In genomic region chrX:15492759-15493158, ce11 we compare ENCODE assay signal across 3 worm cellular contexts.
TF ChIP-seq lines count a peak whose summit lies in the region.

No protein-coding gene starts in this region.

TF ChIP-seq in whole organism, L1 larva, 84 proteins besides CTCF, POLR2A, EP300 and RAD21 (continued from another document and continues in another):
- peak; percentile 75 for TF ChIP-seq nhr-47 (tag; optimal IDR thresholded peaks at IDR 0.05; lab: Kevin White, UChicago)
- peak; percentile 26 for TF ChIP-seq lir-3 (tag; optimal IDR thresholded peaks at IDR 0.05; lab: Kevin White, UChicago; ENCODE audit: poor library complexity)
- no peak for TF ChIP-seq pqm-1 (tag; optimal IDR thresholded peaks at IDR 0.05; lab: Kevin White, UChicago)
- TF ChIP-seq grh-1 (GFP tag; IDR thresholded peaks at IDR 0.05; lab: Robert Waterston, UW) = peak; percentile 50
- TF ChIP-seq egl-27 (tag; optimal IDR thresholded peaks at IDR 0.05; lab: Kevin White, UChicago) = no peak
- TF ChIP-seq dpl-1 (GFP tag; optimal IDR thresholded peaks at IDR 0.05; lab: Kevin White, UChicago) = peak; percentile 35 to 66 (median 64)
- peak; percentile 56 for TF ChIP-seq egl-13 (tag; optimal IDR thresholded peaks at IDR 0.05; lab: Kevin White, UChicago)
- no peak for TF ChIP-seq hpl-2 (GFP tag; optimal IDR thresholded peaks at IDR 0.05; lab: Kevin White, UChicago)
- TF ChIP-seq lin-35 (GFP tag; optimal IDR thresholded peaks at IDR 0.05; lab: Kevin White, UChicago) = peak; percentile 49 to 78
- TF ChIP-seq C16A3.4 (tag; optimal IDR thresholded peaks at IDR 0.05; lab: Kevin White, UChicago) = peak; percentile 52
- no peak for TF ChIP-seq ceh-63 (GFP tag; optimal IDR thresholded peaks at IDR 0.05; lab: Kevin White, UChicago)
- TF ChIP-seq pag-3 (tag; optimal IDR thresholded peaks at IDR 0.05; lab: Kevin White, UChicago; ENCODE audit: borderline replicate concordance, insufficient read depth) = no peak
- TF ChIP-seq mab-9 (GFP tag; IDR thresholded peaks at IDR 0.05; lab: Robert Waterston, UW) = no peak
- TF ChIP-seq alr-1 (tag; optimal IDR thresholded peaks at IDR 0.05; lab: Kevin White, UChicago; ENCODE audit: borderline replicate concordance) = no peak
- peak; percentile 74 for TF ChIP-seq tbx-2 (tag; optimal IDR thresholded peaks at IDR 0.05; lab: Kevin White, UChicago)
- no peak for TF ChIP-seq sox-4 (tag; optimal IDR thresholded peaks at IDR 0.05; lab: Kevin White, UChicago)
- TF ChIP-seq nhr-20 (tag; optimal IDR thresholded peaks at IDR 0.05; lab: Kevin White, UChicago) = peak; percentile 76
- TF ChIP-seq lin-14 (GFP tag; optimal IDR thresholded peaks at IDR 0.05; lab: Kevin White, UChicago) = peak; percentile 92
- peak; percentile 26 for TF ChIP-seq pax-3 (tag; optimal IDR thresholded peaks at IDR 0.05; lab: Kevin White, UChicago)
- TF ChIP-seq jun-1 (tag; optimal IDR thresholded peaks at IDR 0.05; lab: Kevin White, UChicago) = peak; percentile 57
- peak; percentile 41 for TF ChIP-seq F16B12.6 (tag; optimal IDR thresholded peaks at IDR 0.05; lab: Kevin White, UChicago)
- no peak for TF ChIP-seq lin-13 (GFP tag; optimal IDR thresholded peaks at IDR 0.05; lab: Kevin White, UChicago)
- TF ChIP-seq lin-39 (tag; optimal IDR thresholded peaks at IDR 0.05; lab: Kevin White, UChicago) = peak; percentile 46
- no peak for TF ChIP-seq mef-2 (tag; optimal IDR thresholded peaks at IDR 0.05; lab: Kevin White, UChicago)
- TF ChIP-seq efl-1 (optimal IDR thresholded peaks at IDR 0.05; lab: Kevin White, UChicago) = peak; percentile 59 to 65
- TF ChIP-seq efl-1 (GFP tag; optimal IDR thresholded peaks at IDR 0.05 in 1 of 2; lab: Kevin White, UChicago) = peak; percentile 44 to 90
- TF ChIP-seq nhr-28 (tag; optimal IDR thresholded peaks at IDR 0.05; lab: Kevin White, UChicago) = no peak
- no peak for TF ChIP-seq unc-130 (tag; optimal IDR thresholded peaks at IDR 0.05; lab: Kevin White, UChicago)
- no peak for TF ChIP-seq unc-30 (tag; optimal IDR thresholded peaks at IDR 0.05; lab: Kevin White, UChicago)
- peak; percentile 81 for TF ChIP-seq snu-23 (GFP tag; optimal IDR thresholded peaks at IDR 0.05; lab: Kevin White, UChicago)
- TF ChIP-seq unc-98 (GFP tag; IDR thresholded peaks at IDR 0.05; lab: Robert Waterston, UW) = no peak
- TF ChIP-seq vab-15 (tag; optimal IDR thresholded peaks at IDR 0.05; lab: Kevin White, UChicago) = no peak
- TF ChIP-seq fkh-8 (tag; optimal IDR thresholded peaks at IDR 0.05; lab: Kevin White, UChicago) = peak; percentile 71
- TF ChIP-seq nhr-84 (tag; optimal IDR thresholded peaks at IDR 0.05; lab: Kevin White, UChicago) = no peak
- TF ChIP-seq efl-3 (GFP tag; optimal IDR thresholded peaks at IDR 0.05; lab: Kevin White, UChicago) = no peak
- peak; percentile 63 for TF ChIP-seq unc-86 (tag; optimal IDR thresholded peaks at IDR 0.05; lab: Kevin White, UChicago)
- no peak for TF ChIP-seq ama-1 (optimal IDR thresholded peaks at IDR 0.05; lab: Kevin White, UChicago)
- peak in 1 of 2 experiments; percentile 30 for TF ChIP-seq ztf-11 (tag; optimal IDR thresholded peaks at IDR 0.05; lab: Kevin White, UChicago)
- no peak for TF ChIP-seq nhr-76 (tag; optimal IDR thresholded peaks at IDR 0.05; lab: Kevin White, UChicago)
- TF ChIP-seq isw-1 (GFP tag; IDR thresholded peaks at IDR 0.05; lab: Robert Waterston, UW) = peak; percentile 25
- TF ChIP-seq aly-2 (tag; optimal IDR thresholded peaks at IDR 0.05; lab: Kevin White, UChicago) = no peak
- no peak for TF ChIP-seq ztf-4 (tag; optimal IDR thresholded peaks at IDR 0.05; lab: Kevin White, UChicago)
- TF ChIP-seq xbp-1 (tag; optimal IDR thresholded peaks at IDR 0.05; lab: Kevin White, UChicago) = peak; percentile 64
- no peak for TF ChIP-seq nhr-11 (tag; optimal IDR thresholded peaks at IDR 0.05; lab: Kevin White, UChicago)
- TF ChIP-seq ceh-90 (tag; optimal IDR thresholded peaks at IDR 0.05; lab: Kevin White, UChicago) = no peak

TF ChIP-seq in whole organism, L3 larva, 47 proteins besides CTCF, POLR2A, EP300 and RAD21 (continued from another document):
- no peak for TF ChIP-seq nhr-237 (tag; optimal IDR thresholded peaks at IDR 0.05; lab: Kevin White, UChicago)
- TF ChIP-seq ztf-11 (tag; optimal IDR thresholded peaks at IDR 0.05; lab: Kevin White, UChicago) = no peak
- no peak for TF ChIP-seq ztf-4 (tag; optimal IDR thresholded peaks at IDR 0.05; lab: Kevin White, UChicago)
- peak; percentile 29 for TF ChIP-seq nhr-23 (tag; optimal IDR thresholded peaks at IDR 0.05; lab: Kevin White, UChicago)
- peak; percentile 43 for TF ChIP-seq pqm-1 (tag; optimal IDR thresholded peaks at IDR 0.05; lab: Kevin White, UChicago)
- TF ChIP-seq jun-1 (tag; optimal IDR thresholded peaks at IDR 0.05; lab: Kevin White, UChicago) = peak; percentile 36
- peak; percentile 19 for TF ChIP-seq fkh-10 (GFP tag; optimal IDR thresholded peaks at IDR 0.05; lab: Kevin White, UChicago)
- no peak for TF ChIP-seq nhr-25 (tag; optimal IDR thresholded peaks at IDR 0.05; lab: Kevin White, UChicago)
- no peak for TF ChIP-seq eor-1 (tag; optimal IDR thresholded peaks at IDR 0.05; lab: Kevin White, UChicago)
- no peak for TF ChIP-seq mml-1 (tag; optimal IDR thresholded peaks at IDR 0.05; lab: Kevin White, UChicago)
- TF ChIP-seq lsy-12 (tag; optimal IDR thresholded peaks at IDR 0.05; lab: Kevin White, UChicago) = no peak
- TF ChIP-seq elt-1 (tag; optimal IDR thresholded peaks at IDR 0.05; lab: Kevin White, UChicago) = peak; percentile 3
- no peak for TF ChIP-seq nhr-28 (tag; optimal IDR thresholded peaks at IDR 0.05; lab: Kevin White, UChicago)
- TF ChIP-seq zag-1 (tag; optimal IDR thresholded peaks at IDR 0.05; lab: Kevin White, UChicago) = no peak
- TF ChIP-seq elt-3 (tag; optimal IDR thresholded peaks at IDR 0.05; lab: Kevin White, UChicago) = no peak
- no peak for TF ChIP-seq fkh-2 (tag; optimal IDR thresholded peaks at IDR 0.05; lab: Kevin White, UChicago)
- peak; percentile 83 for TF ChIP-seq lin-39 (tag; optimal IDR thresholded peaks at IDR 0.05; lab: Kevin White, UChicago)
- peak; percentile 63 for TF ChIP-seq nhr-43 (tag; optimal IDR thresholded peaks at IDR 0.05; lab: Kevin White, UChicago; ENCODE audit: poor library complexity, severe bottlenecking)
- TF ChIP-seq nhr-77 (tag; optimal IDR thresholded peaks at IDR 0.05; lab: Kevin White, UChicago) = peak; percentile 35
- peak; percentile 67 for TF ChIP-seq ama-1 (optimal IDR thresholded peaks at IDR 0.05; lab: Kevin White, UChicago)
- peak; percentile 68 for TF ChIP-seq tbx-2 (tag; optimal IDR thresholded peaks at IDR 0.05; lab: Kevin White, UChicago)
- TF ChIP-seq hmg-11 (tag; optimal IDR thresholded peaks at IDR 0.05; lab: Kevin White, UChicago) = peak; percentile 85
- peak; percentile 52 for TF ChIP-seq skn-1 (tag; optimal IDR thresholded peaks at IDR 0.05; lab: Kevin White, UChicago)
- peak; percentile 34 for TF ChIP-seq ceh-28 (tag; optimal IDR thresholded peaks at IDR 0.05; lab: Kevin White, UChicago)
- no peak for TF ChIP-seq nhr-76 (tag; optimal IDR thresholded peaks at IDR 0.05; lab: Kevin White, UChicago)
- TF ChIP-seq fos-1 (tag; optimal IDR thresholded peaks at IDR 0.05; lab: Kevin White, UChicago) = no peak
- TF ChIP-seq nhr-11 (tag; optimal IDR thresholded peaks at IDR 0.05; lab: Kevin White, UChicago) = no peak
TF ChIP-seq in whole organism, L3 larva: peak in this region for 22.

TF ChIP-seq in whole organism, young adult, 124 proteins besides CTCF, POLR2A, EP300 and RAD21 (continued from another document and continues in another):
- TF ChIP-seq hlh-26 (GFP tag; conservative IDR thresholded peaks at IDR 0.05; lab: Robert Waterston, UW) (no peak), snpc-4 (GFP tag; optimal IDR thresholded peaks at IDR 0.05; lab: Kevin White, UChicago) (peak; percentile 6), snpc-4 (tag; optimal IDR thresholded peaks at IDR 0.05; lab: Kevin White, UChicago) (peak; percentile 44 to 63 (median 57)), tbx-9 (tag; optimal IDR thresholded peaks at IDR 0.05; lab: Kevin White, UChicago; ENCODE audit: borderline replicate concordance) (no peak), hrde-1 (tag; optimal IDR thresholded peaks at IDR 0.05; lab: Kevin White, UChicago; ENCODE audit: borderline replicate concordance) (no peak), tbp1 (GFP tag; optimal IDR thresholded peaks at IDR 0.05; lab: Kevin White, UChicago) (peak; percentile 58), dpl-1 (GFP tag; optimal IDR thresholded peaks at IDR 0.05; lab: Kevin White, UChicago) (no peak), Y53F4B.3 (GFP tag; IDR thresholded peaks at IDR 0.05; lab: Robert Waterston, UW) (no peak), ztf-22 (GFP tag; optimal IDR thresholded peaks at IDR 0.05; lab: Kevin White, UChicago) (no peak), madf-6 (GFP tag; IDR thresholded peaks at IDR 0.05; lab: Robert Waterston, UW) (0 out of 2 replicates have a peak, but pooled peaks have one; percentile 21), mxl-1 (tag; optimal IDR thresholded peaks at IDR 0.05; lab: Kevin White, UChicago) (no peak), nhr-179 (tag; optimal IDR thresholded peaks at IDR 0.05; lab: Kevin White, UChicago) (no peak), F57C9.4 (tag; optimal IDR thresholded peaks at IDR 0.05; lab: Kevin White, UChicago) (no peak), T26A5.8 (tag; optimal IDR thresholded peaks at IDR 0.05; lab: Kevin White, UChicago) (no peak), aptf-2 (GFP tag; conservative IDR thresholded peaks at IDR 0.05; lab: Robert Waterston, UW) (no peak), him-1 (tag; optimal IDR thresholded peaks at IDR 0.05; lab: Kevin White, UChicago) (no peak), dpff-1 (tag; optimal IDR thresholded peaks at IDR 0.05; lab: Kevin White, UChicago) (no peak), lsy-27 (tag; optimal IDR thresholded peaks at IDR 0.05; lab: Kevin White, UChicago; ENCODE audit: borderline replicate concordance, insufficient read depth) (no peak), C17E4.6 (GFP tag; IDR thresholded peaks at IDR 0.05; lab: Robert Waterston, UW) (no peak), rcor-1 (GFP tag; IDR thresholded peaks at IDR 0.05; lab: Robert Waterston, UW) (peak; percentile 60), lin-54 (GFP tag; optimal IDR thresholded peaks at IDR 0.05; lab: Kevin White, UChicago) (peak; percentile 63), madf-10 (tag; optimal IDR thresholded peaks at IDR 0.05; lab: Kevin White, UChicago) (peak; percentile 63), mel-28 (tag; optimal IDR thresholded peaks at IDR 0.05; lab: Kevin White, UChicago; ENCODE audit: borderline replicate concordance) (no peak), bed-1 (GFP tag; IDR thresholded peaks at IDR 0.05; lab: Robert Waterston, UW) (no peak), efl-1 (GFP tag; optimal IDR thresholded peaks at IDR 0.05; lab: Kevin White, UChicago) (no peak), snpc-1.1 (tag; optimal IDR thresholded peaks at IDR 0.05; lab: Kevin White, UChicago; ENCODE audit: insufficient read depth) (no peak), rpc-1 (optimal IDR thresholded peaks at IDR 0.05; lab: Kevin White, UChicago) (no peak), rpc-1 (tag; optimal IDR thresholded peaks at IDR 0.05; lab: Kevin White, UChicago) (no peak), egl-18 (GFP tag; IDR thresholded peaks at IDR 0.05; lab: Robert Waterston, UW) (0 out of 2 replicates have a peak, but pooled peaks have one; percentile 46), let-607 (tag; optimal IDR thresholded peaks at IDR 0.05; lab: Kevin White, UChicago) (peak; percentile 50 to 59), F22D6.2 (tag; optimal IDR thresholded peaks at IDR 0.05; lab: Kevin White, UChicago) (peak; percentile 35), tlf-1 (GFP tag; optimal IDR thresholded peaks at IDR 0.05; lab: Kevin White, UChicago) (peak; percentile 61), akir-1 (GFP tag; optimal IDR thresholded peaks at IDR 0.05; lab: Kevin White, UChicago) (no peak), F39B2.1 (GFP tag; IDR thresholded peaks at IDR 0.05; lab: Robert Waterston, UW) (no peak), nfya-2 (GFP tag; IDR thresholded peaks at IDR 0.05; lab: Robert Waterston, UW) (no peak), ceh-79 (tag; optimal IDR thresholded peaks at IDR 0.05; lab: Kevin White, UChicago) (no peak), K12H6.12 (tag; optimal IDR thresholded peaks at IDR 0.05; lab: Kevin White, UChicago) (peak; percentile 83), somi-1 (GFP tag; optimal IDR thresholded peaks at IDR 0.05; lab: Kevin White, UChicago) (peak; percentile 61), F57A8.1 (GFP tag; optimal IDR thresholded peaks at IDR 0.05; lab: Kevin White, UChicago) (no peak), ceh-27 (GFP tag; optimal IDR thresholded peaks at IDR 0.05; lab: Kevin White, UChicago) (peak; percentile 59), sea-2 (GFP tag; IDR thresholded peaks at IDR 0.05; lab: Robert Waterston, UW) (no peak), ztf-26 (tag; optimal IDR thresholded peaks at IDR 0.05; lab: Kevin White, UChicago) (no peak), lag-1 (GFP tag; IDR thresholded peaks at IDR 0.05; lab: Robert Waterston, UW) (no peak), nhr-90 (tag; optimal IDR thresholded peaks at IDR 0.05; lab: Kevin White, UChicago) (peak; percentile 32), snpc-1.3 (tag; optimal IDR thresholded peaks at IDR 0.05; lab: Kevin White, UChicago; ENCODE audit: insufficient read depth) (no peak), zim-3 (tag; optimal IDR thresholded peaks at IDR 0.05; lab: Kevin White, UChicago) (no peak), cebp-1 (GFP tag; IDR thresholded peaks at IDR 0.05; lab: Robert Waterston, UW) (peak; percentile 72; the same call in 1 of the 2 replicates), cebp-1 (tag; optimal IDR thresholded peaks at IDR 0.05; lab: Kevin White, UChicago) (peak; percentile 91), athp-1 (tag; optimal IDR thresholded peaks at IDR 0.05; lab: Kevin White, UChicago) (no peak), ama-1 (optimal IDR thresholded peaks at IDR 0.05; lab: Kevin White, UChicago) (no peak), ama-1 (GFP tag; optimal IDR thresholded peaks at IDR 0.05; lab: Kevin White, UChicago) (no peak), snpc-3.4 (tag; optimal IDR thresholded peaks at IDR 0.05; lab: Kevin White, UChicago) (no peak), unc-130 (GFP tag; optimal IDR thresholded peaks at IDR 0.05; lab: Kevin White, UChicago) (no peak), nfya-1 (tag; optimal IDR thresholded peaks at IDR 0.05; lab: Kevin White, UChicago; ENCODE audit: borderline replicate concordance, insufficient read depth) (no peak), attf-5 (GFP tag; optimal IDR thresholded peaks at IDR 0.05; lab: Kevin White, UChicago) (peak; percentile 86), nhr-120 (GFP tag; IDR thresholded peaks at IDR 0.05; lab: Robert Waterston, UW) (no peak), ztf-25 (GFP tag; IDR thresholded peaks at IDR 0.05; lab: Robert Waterston, UW) (no peak), rec-8 (tag; optimal IDR thresholded peaks at IDR 0.05; lab: Kevin White, UChicago) (no peak), Y56A3A.18 (GFP tag; IDR thresholded peaks at IDR 0.05; lab: Robert Waterston, UW) (peak; percentile 77; the same call in 1 of the 2 replicates), dox-1 (GFP tag; IDR thresholded peaks at IDR 0.05; lab: Robert Waterston, UW) (peak; percentile 91), F33H1.4 (GFP tag; IDR thresholded peaks at IDR 0.05; lab: Robert Waterston, UW) (no peak), B0336.3 (GFP tag; IDR thresholded peaks at IDR 0.05; lab: Robert Waterston, UW) (peak; percentile 49; the same call in 1 of the 2 replicates), hmg-1.2 (GFP tag; IDR thresholded peaks at IDR 0.05; lab: Robert Waterston, UW) (peak; percentile 44; the same call in 1 of the 2 replicates), D2030.7 (GFP tag; IDR thresholded peaks at IDR 0.05; lab: Robert Waterston, UW) (no peak), repo-1 (tag; optimal IDR thresholded peaks at IDR 0.05; lab: Kevin White, UChicago) (peak; percentile 51), nhr-27 (tag; optimal IDR thresholded peaks at IDR 0.05; lab: Kevin White, UChicago) (no peak), madf-3 (GFP tag; IDR thresholded peaks at IDR 0.05; lab: Robert Waterston, UW) (0 out of 2 replicates have a peak, but pooled peaks have one; percentile 50), lin-40 (tag; optimal IDR thresholded peaks at IDR 0.05; lab: Kevin White, UChicago) (peak; percentile 87), fkh-3 (tag; optimal IDR thresholded peaks at IDR 0.05; lab: Kevin White, UChicago) (no peak), let-526 (GFP tag; IDR thresholded peaks at IDR 0.05; lab: Robert Waterston, UW) (peak; percentile 75; the same call in 1 of the 2 replicates), F37B4.10 (GFP tag; IDR thresholded peaks at IDR 0.05; lab: Robert Waterston, UW) (no peak)
